Fruit fly (Drosophila melanogaster) whole organism, embryonic: ENCODE data around the gene gce.

Experiments
- Aef1 ChIP-seq: fragments of 200-800 bp; sonication (Bioruptor generic); IDR thresholded peaks from 3 replicates; pipeline ENCODE4 v1.3.6; 2022; ENCODE audit warnings: missing biosample characterization, missing genetic modification characterization
- CG10565 ChIP-seq: fragments of 200-800 bp; sonication (Bioruptor generic); optimal IDR thresholded peaks from 3 replicates; lab custom pipeline; 2016; ENCODE audit warnings: missing biosample characterization, mild to moderate bottlenecking, missing genetic modification characterization
- CG11085 ChIP-seq: fragments of 200-800 bp; sonication (Bioruptor generic); IDR thresholded peaks from 2 replicates; pipeline ENCODE4 v1.3.6; 2022; ENCODE audit warnings: missing biosample characterization, missing genetic modification characterization
- CG11093 ChIP-seq: fragments of 200-800 bp; sonication (Bioruptor generic); IDR thresholded peaks from 3 replicates; pipeline ENCODE4 v1.3.6; 2022; ENCODE audit warnings: missing biosample characterization, missing genetic modification characterization
- CG12071 ChIP-seq: fragments of 200-800 bp; sonication (Bioruptor generic); optimal IDR thresholded peaks from 3 replicates; lab custom pipeline; 2018; ENCODE audit warnings: missing biosample characterization, mild to moderate bottlenecking, missing genetic modification characterization
- CG12769 ChIP-seq: fragments of 200-800 bp; sonication (Bioruptor generic); optimal IDR thresholded peaks from 2 replicates; lab custom pipeline; 2019; ENCODE audit warnings: missing biosample characterization, mild to moderate bottlenecking, missing genetic modification characterization, moderate library complexity
- CG13287 ChIP-seq: fragments of 200-800 bp; sonication (Bioruptor generic); IDR thresholded peaks from 2 replicates; pipeline ENCODE4 v1.3.6; 2022; ENCODE audit warnings: missing biosample characterization, missing genetic modification characterization; ENCODE audit not compliant: partially characterized antibody
- CG14965 ChIP-seq: fragments of 200-800 bp; sonication (Bioruptor generic); optimal IDR thresholded peaks from 2 replicates; lab custom pipeline; 2016; ENCODE audit warnings: missing biosample characterization, missing genetic modification characterization, borderline replicate concordance
- CG15269 ChIP-seq: fragments of 200-800 bp; sonication (Bioruptor generic); optimal IDR thresholded peaks from 2 replicates; lab custom pipeline; 2018; ENCODE audit warnings: missing biosample characterization, mild to moderate bottlenecking, missing genetic modification characterization, moderate library complexity
- CG17186 ChIP-seq: fragments of 200-800 bp; sonication (Bioruptor generic); optimal IDR thresholded peaks from 3 replicates; lab custom pipeline; 2017; ENCODE audit warnings: missing biosample characterization, missing genetic modification reagents, missing genetic modification characterization
- CG17359 ChIP-seq: fragments of 200-800 bp; sonication (Bioruptor generic); optimal IDR thresholded peaks from 3 replicates; lab custom pipeline; 2018; ENCODE audit warnings: missing biosample characterization, mild to moderate bottlenecking, missing genetic modification characterization, moderate library complexity
- CG2678 ChIP-seq: fragments of 200-800 bp; sonication (Bioruptor generic); optimal IDR thresholded peaks from 3 replicates; lab custom pipeline; 2019; ENCODE audit warnings: missing biosample characterization, mild to moderate bottlenecking, missing genetic modification characterization, moderate library complexity
- CG31388 ChIP-seq: fragments of 200-800 bp; sonication (Bioruptor generic); optimal IDR thresholded peaks from 2 replicates; lab custom pipeline; 2016; ENCODE audit warnings: missing biosample characterization, missing genetic modification characterization
- CG34422 ChIP-seq: fragments of 200-800 bp; sonication (Bioruptor generic); IDR thresholded peaks from 3 replicates; pipeline ENCODE4 v1.3.6; 2022; ENCODE audit warnings: missing biosample characterization, missing genetic modification characterization
- CG4282 ChIP-seq: fragments of 200-800 bp; sonication (Bioruptor generic); optimal IDR thresholded peaks from 2 replicates; lab custom pipeline; 2016; ENCODE audit warnings: missing biosample characterization, missing genetic modification characterization
- CG4854 ChIP-seq: fragments of 200-800 bp; sonication (Bioruptor generic); optimal IDR thresholded peaks from 2 replicates; lab custom pipeline; 2016; ENCODE audit warnings: missing biosample characterization, missing genetic modification characterization, inconsistent platforms
- CG5245 ChIP-seq: fragments of 200-800 bp; sonication (Bioruptor generic); optimal IDR thresholded peaks from 3 replicates; lab custom pipeline; 2016; ENCODE audit warnings: missing biosample characterization, missing genetic modification characterization
- CG6272 ChIP-seq: fragments of 200-800 bp; sonication (Bioruptor generic); IDR thresholded peaks from 2 replicates; pipeline ENCODE4 v1.3.6; 2022; ENCODE audit warnings: missing biosample characterization, missing genetic modification characterization
- CG6654 ChIP-seq: fragments of 200-800 bp; sonication (Bioruptor generic); optimal IDR thresholded peaks from 2 replicates; lab custom pipeline; 2017; ENCODE audit warnings: missing biosample characterization, mild to moderate bottlenecking, missing genetic modification characterization
- CG7928 ChIP-seq: fragments of 200-800 bp; sonication (Bioruptor generic); optimal IDR thresholded peaks from 2 replicates; lab custom pipeline; 2017; ENCODE audit warnings: missing biosample characterization, mild to moderate bottlenecking, missing genetic modification characterization
- CG8388 ChIP-seq: fragments of 200-800 bp; sonication (Bioruptor generic); optimal IDR thresholded peaks from 2 replicates; lab custom pipeline; 2019; ENCODE audit warnings: missing biosample characterization, mild to moderate bottlenecking, missing genetic modification characterization, moderate library complexity
- CHES-1-like ChIP-seq: fragments of 200-800 bp; sonication (Bioruptor generic); optimal IDR thresholded peaks from 2 replicates; lab custom pipeline; 2016; ENCODE audit warnings: missing biosample characterization, missing genetic modification characterization
- Fer2 ChIP-seq: fragments of 200-800 bp; sonication (Bioruptor generic); optimal IDR thresholded peaks from 2 replicates; lab custom pipeline; 2018; ENCODE audit warnings: missing biosample characterization, mild to moderate bottlenecking, missing genetic modification characterization, moderate library complexity
- HHEX ChIP-seq: fragments of 200-800 bp; sonication (Bioruptor generic); optimal IDR thresholded peaks from 3 replicates; lab custom pipeline; 2017; ENCODE audit warnings: missing biosample characterization, mild to moderate bottlenecking, missing genetic modification characterization, missing genetic modification reagents
- HLHmδ ChIP-seq: fragments of 200-800 bp; sonication (Bioruptor generic); optimal IDR thresholded peaks from 2 replicates; lab custom pipeline; 2018; ENCODE audit warnings: missing biosample characterization, mild to moderate bottlenecking, missing genetic modification characterization, moderate library complexity
- Hand ChIP-seq: fragments of 200-800 bp; sonication (Bioruptor generic); optimal IDR thresholded peaks from 2 replicates; lab custom pipeline; 2017; ENCODE audit warnings: mild to moderate bottlenecking, missing biosample characterization, missing genetic modification reagents, missing genetic modification characterization
- Med ChIP-seq: fragments of 200-800 bp; sonication (Bioruptor generic); peaks from one replicate; lab custom pipeline; 2016; ENCODE audit warnings: missing biosample characterization, missing genetic modification characterization, mild to moderate bottlenecking, inconsistent platforms, moderate library complexity
- NK7.1 ChIP-seq: fragments of 200-800 bp; sonication (Bioruptor generic); optimal IDR thresholded peaks from 3 replicates; lab custom pipeline; 2016; ENCODE audit warnings: missing biosample characterization, missing genetic modification characterization
- Xbp1 ChIP-seq: fragments of 200-800 bp; sonication (Bioruptor generic); optimal IDR thresholded peaks from 3 replicates; lab custom pipeline; 2016; ENCODE audit warnings: missing biosample characterization, mild to moderate bottlenecking, missing genetic modification characterization
- ato ChIP-seq: fragments of 200-800 bp; sonication (Bioruptor generic); IDR thresholded peaks from 2 replicates; pipeline ENCODE4 v1.3.6; 2022; ENCODE audit warnings: missing biosample characterization, missing genetic modification characterization; ENCODE audit not compliant: partially characterized antibody
- caup ChIP-seq: fragments of 200-800 bp; sonication (Bioruptor generic); optimal IDR thresholded peaks from 3 replicates; lab custom pipeline; 2017; ENCODE audit warnings: missing biosample characterization, mild to moderate bottlenecking, missing genetic modification characterization, moderate library complexity; ENCODE audit not compliant: severe bottlenecking
- dmrt99B ChIP-seq: fragments of 200-800 bp; sonication (Bioruptor generic); optimal IDR thresholded peaks from 2 replicates; lab custom pipeline; 2018; ENCODE audit warnings: missing biosample characterization, mild to moderate bottlenecking, missing genetic modification characterization, moderate library complexity
- dysf ChIP-seq: fragments of 200-800 bp; sonication (Bioruptor generic); IDR thresholded peaks from 3 replicates; pipeline ENCODE4 v1.3.6; 2022; ENCODE audit warnings: missing biosample characterization, missing genetic modification characterization
- en ChIP-seq: fragments of 200-800 bp; sonication (Bioruptor generic); optimal IDR thresholded peaks from 2 replicates; lab custom pipeline; 2016; ENCODE audit warnings: missing biosample characterization, missing genetic modification characterization
- grn ChIP-seq: fragments of 200-800 bp; sonication (Bioruptor generic); optimal IDR thresholded peaks from 3 replicates; lab custom pipeline; 2017; ENCODE audit warnings: missing biosample characterization, missing genetic modification characterization
- hkb ChIP-seq, 2 experiments: fragments of 200-800 bp in 1 of 2; fragments of >200 bp in 1 of 2; sonication (Bioruptor generic) in 1 of 2; IDR thresholded peaks in 1 of 2; optimal IDR thresholded peaks in 1 of 2; 2 replicates each; pipeline versions ENCODE4 v1.3.6 to Lab custom; 2017 to 2022; ENCODE audit warnings: missing biosample characterization in 1 of 2, missing genetic modification characterization in 1 of 2
- inv ChIP-seq: fragments of 200-800 bp; sonication (Bioruptor generic); IDR thresholded peaks from 2 replicates; pipeline ENCODE4 v1.3.6; 2022; ENCODE audit warnings: missing biosample characterization, missing genetic modification characterization; ENCODE audit not compliant: partially characterized antibody
- klu ChIP-seq: fragments of 200-800 bp; sonication (Bioruptor generic); IDR thresholded peaks from 2 replicates; pipeline ENCODE4 v1.3.6; 2022; ENCODE audit warnings: missing biosample characterization, missing genetic modification characterization
- lab ChIP-seq: fragments of 200-800 bp; sonication (Bioruptor generic); optimal IDR thresholded peaks from 3 replicates; lab custom pipeline; 2017; ENCODE audit warnings: missing biosample characterization, missing genetic modification characterization, mild to moderate bottlenecking, moderate library complexity, missing genetic modification reagents
- lilli ChIP-seq: fragments of 200-800 bp; sonication (Bioruptor generic); optimal IDR thresholded peaks from 3 replicates; lab custom pipeline; 2016; ENCODE audit warnings: missing biosample characterization, missing genetic modification characterization
- odd ChIP-seq: fragments of 200-800 bp; sonication (Bioruptor generic); optimal IDR thresholded peaks from 2 replicates; lab custom pipeline; 2017; ENCODE audit warnings: missing biosample characterization, mild to moderate bottlenecking, missing genetic modification characterization
- org-1 ChIP-seq: fragments of 200-800 bp; sonication (Bioruptor generic); optimal IDR thresholded peaks from 2 replicates; lab custom pipeline; 2017; ENCODE audit warnings: missing biosample characterization, missing genetic modification characterization
- peb ChIP-seq: fragments of 200-800 bp; sonication (Bioruptor generic); IDR thresholded peaks from 2 replicates; pipeline ENCODE4 v1.3.6; 2022; ENCODE audit warnings: missing biosample characterization, missing genetic modification characterization
- ro ChIP-seq: fragments of 200-800 bp; sonication (Bioruptor generic); IDR thresholded peaks from 2 replicates; pipeline ENCODE4 v1.3.6; 2022; ENCODE audit warnings: missing biosample characterization, missing genetic modification characterization
- sens ChIP-seq: fragments of 200-800 bp; sonication (Bioruptor generic); peaks from one replicate; lab custom pipeline; 2016; ENCODE audit warnings: missing biosample characterization, missing genetic modification characterization
- stc ChIP-seq: fragments of 200-800 bp; sonication (Bioruptor generic); IDR thresholded peaks from 2 replicates; pipeline ENCODE4 v1.3.6; 2022; ENCODE audit warnings: missing biosample characterization, missing genetic modification characterization
- vfl ChIP-seq: fragments of 200-800 bp; sonication (Bioruptor generic); optimal IDR thresholded peaks from 2 replicates; lab custom pipeline; 2016; ENCODE audit warnings: missing biosample characterization, missing genetic modification characterization
- wor ChIP-seq: fragments of 200-800 bp; sonication (Bioruptor generic); IDR thresholded peaks from 2 replicates; pipeline ENCODE4 v1.3.6; 2022; ENCODE audit warnings: missing biosample characterization, missing genetic modification characterization

The gce gene

DNA sequence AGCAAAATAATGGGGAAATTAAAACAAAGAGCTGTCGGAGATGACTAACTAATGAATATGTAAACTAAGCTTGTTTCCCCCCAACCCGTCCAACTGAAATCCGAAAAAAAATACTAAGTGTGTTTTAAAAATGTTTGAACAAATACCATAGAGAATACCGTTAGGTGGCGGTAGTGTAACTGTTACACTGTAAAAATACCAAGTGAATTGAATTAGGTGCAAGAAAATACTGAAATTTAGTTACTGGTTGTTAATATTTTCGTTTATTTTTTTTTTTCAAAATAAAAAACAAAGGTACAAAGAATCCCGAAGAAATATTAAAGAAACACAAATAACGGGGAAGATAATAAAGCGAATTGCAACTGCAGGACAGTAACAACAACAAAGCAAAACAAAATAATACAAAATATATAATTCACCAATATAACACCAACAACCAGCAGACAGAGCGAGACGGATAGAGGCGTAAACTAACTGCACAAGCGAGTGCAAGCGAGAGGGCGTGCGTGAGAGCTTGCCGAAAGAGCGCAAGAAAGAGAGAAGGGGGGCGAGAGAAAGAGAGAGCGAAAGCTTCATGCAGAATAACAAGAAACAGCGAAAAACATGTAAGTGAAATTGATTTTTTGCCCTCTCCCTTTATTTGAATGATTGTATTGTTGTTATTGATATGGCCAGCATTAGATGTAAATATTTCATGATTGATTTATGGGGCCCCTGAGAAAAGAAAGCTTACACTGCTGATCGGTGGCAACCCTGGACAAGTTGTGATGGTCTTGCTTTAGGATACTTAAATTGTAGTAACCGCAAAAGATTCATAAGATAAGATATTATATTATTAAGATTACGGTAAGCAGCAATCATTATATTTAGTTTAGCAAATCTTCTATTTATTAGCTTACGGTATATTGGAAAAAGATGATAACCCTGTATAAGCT lies 8.7 kb downstream of the gce start (continued):
- TF ChIP-seq Aef1 (GFP tag; lab: Robert Waterston, UW) (peak; percentile 71), CG17359 (tag; lab: Kevin White, UChicago) (no peak), inv (GFP tag; lab: Robert Waterston, UW) (no peak), HHEX (no peak), lilli (GFP tag; lab: Kevin White, UChicago) (no peak), CG34422 (GFP tag; lab: Robert Waterston, UW) (no peak), CG13287 (GFP tag; lab: Robert Waterston, UW) (peak; percentile 8; the same call in 1 of the 2 replicates), dmrt99B (tag; lab: Kevin White, UChicago) (peak; percentile 1), Hand (GFP tag; lab: Kevin White, UChicago) (no peak), lab (GFP tag; lab: Kevin White, UChicago) (peak; percentile 25), CG12769 (tag; lab: Kevin White, UChicago) (no peak), klu (GFP tag; lab: Robert Waterston, UW) (no peak), org-1 (GFP tag; lab: Kevin White, UChicago) (no peak), CG2678 (no peak), odd (GFP tag; lab: Kevin White, UChicago) (no peak), dysf (GFP tag; lab: Robert Waterston, UW) (0 out of 3 replicates have a peak, but pooled peaks have one; percentile 23), NK7.1 (no peak), CG8388 (GFP tag; lab: Kevin White, UChicago) (no peak), CG10565 (GFP tag; lab: Kevin White, UChicago) (no peak), caup (GFP tag; lab: Kevin White, UChicago) (no peak), ato (no peak), CG4854 (GFP tag; lab: Kevin White, UChicago) (no peak), ro (GFP tag; lab: Robert Waterston, UW) (no peak), CG31388 (no peak), CG12071 (GFP tag; lab: Kevin White, UChicago) (peak; percentile 11), peb (no peak), CG4282 (GFP tag; lab: Kevin White, UChicago) (no peak), CG14965 (GFP tag; lab: Kevin White, UChicago) (no peak), Med (GFP tag; lab: Kevin White, UChicago) (peak; percentile 75), CG11085 (GFP tag; lab: Robert Waterston, UW) (no peak), sens (GFP tag; lab: Kevin White, UChicago) (peak; percentile 87), HLHmδ (GFP tag; lab: Kevin White, UChicago) (no peak), CHES-1-like (GFP tag; lab: Kevin White, UChicago) (no peak), CG17186 (GFP tag; lab: Kevin White, UChicago) (no peak), stc (GFP tag; lab: Robert Waterston, UW) (no peak), CG6654 (GFP tag; lab: Kevin White, UChicago) (no peak), CG5245 (GFP tag; lab: Kevin White, UChicago) (no peak), Xbp1 (no peak), Fer2 (tag; lab: Kevin White, UChicago) (no peak), hkb (optimal IDR thresholded peaks at IDR 0.05; lab: Kevin White, UChicago) (no peak), hkb (GFP tag; IDR thresholded peaks at IDR 0.05; lab: Robert Waterston, UW) (no peak), CG11093 (no peak), wor (GFP tag; lab: Robert Waterston, UW) (no peak), vfl (no peak), grn (no peak), CG6272 (GFP tag; lab: Robert Waterston, UW) (no peak), CG15269 (tag; lab: Kevin White, UChicago) (no peak), en (GFP tag; lab: Kevin White, UChicago) (no peak), CG7928 (GFP tag; lab: Kevin White, UChicago) (no peak)
